Worm (Caenorhabditis elegans) whole organism, L4 larva: ENCODE results near the gene T28D9.16.

Source experiments
- F26F4.8 ChIP-seq: fragments of 200-800 bp; sonication (Bioruptor generic); conservative IDR thresholded peaks from 2 replicates; pipeline ENCODE4 v1.3.6; 2022; ENCODE audit warnings: missing genetic modification characterization, missing compliant biosample characterization
- F37D6.2 ChIP-seq: sonication (generic microtip); optimal IDR thresholded peaks from 2 replicates; lab custom pipeline; 2016; ENCODE audit warnings: mild to moderate bottlenecking, missing genetic modification characterization, missing compliant biosample characterization
- R02D3.7 ChIP-seq: fragments of 150-350 bp; sonication (generic microtip); optimal IDR thresholded peaks from 3 replicates; lab custom pipeline; 2014; ENCODE audit warnings: missing biosample characterization, missing genetic modification characterization
- T20F7.1 ChIP-seq: fragments of 200-800 bp; sonication (Bioruptor generic); optimal IDR thresholded peaks from 2 replicates; lab custom pipeline; 2018; ENCODE audit warnings: mild to moderate bottlenecking, missing genetic modification characterization, missing compliant biosample characterization
- T26A8.4 ChIP-seq: fragments of 200-800 bp; sonication (Bioruptor generic); IDR thresholded peaks from 2 replicates; pipeline ENCODE4 v1.3.6; 2022; ENCODE audit warnings: missing genetic modification characterization, missing compliant biosample characterization
- Y75B8A.6 ChIP-seq: fragments of 200-800 bp; sonication (Bioruptor generic); IDR thresholded peaks from 2 replicates; pipeline ENCODE4 v1.3.6; 2022; ENCODE audit warnings: missing genetic modification reagents, missing genetic modification characterization, missing compliant biosample characterization
- aha-1 ChIP-seq: fragments of 150-350 bp; peaks from one replicate; lab custom pipeline; 2014; ENCODE audit warnings: missing biosample characterization, missing genetic modification characterization
- aly-2 ChIP-seq: sonication (generic microtip); optimal IDR thresholded peaks from 2 replicates; lab custom pipeline; 2018; ENCODE audit warnings: missing biosample characterization, missing genetic modification characterization
- ceh-20 ChIP-seq: fragments of 200-800 bp; sonication (Bioruptor generic); IDR thresholded peaks from 2 replicates; pipeline ENCODE4 v1.3.6; 2022; ENCODE audit warnings: missing genetic modification reagents, missing genetic modification characterization, missing compliant biosample characterization
- ceh-28 ChIP-seq: fragments of 150-350 bp; optimal IDR thresholded peaks from 2 replicates; lab custom pipeline; 2014; ENCODE audit warnings: missing biosample characterization, missing genetic modification reagents, missing genetic modification characterization
- ceh-32 ChIP-seq: sonication (generic microtip); optimal IDR thresholded peaks from 2 replicates; lab custom pipeline; 2016; ENCODE audit warnings: mild to moderate bottlenecking, missing genetic modification characterization, missing compliant biosample characterization; ENCODE audit not compliant: poor library complexity
- ceh-82 ChIP-seq: sonication (generic microtip); optimal IDR thresholded peaks from 2 replicates; lab custom pipeline; 2017; ENCODE audit warnings: missing biosample characterization, missing genetic modification characterization
- daf-12 ChIP-seq: fragments of 150-350 bp; optimal IDR thresholded peaks from 2 replicates; lab custom pipeline; 2014; ENCODE audit warnings: missing biosample characterization, missing genetic modification reagents, missing genetic modification characterization
- duxl-1 ChIP-seq: sonication (generic microtip); optimal IDR thresholded peaks from 2 replicates; lab custom pipeline; 2016; ENCODE audit warnings: mild to moderate bottlenecking, missing genetic modification characterization, moderate library complexity, missing compliant biosample characterization; ENCODE audit not compliant: poor library complexity
- dve-1 ChIP-seq: sonication (generic microtip); optimal IDR thresholded peaks from 2 replicates; lab custom pipeline; 2017; ENCODE audit warnings: antibody characterized with exemption, mild to moderate bottlenecking, missing genetic modification characterization, missing compliant biosample characterization; ENCODE audit not compliant: insufficient read depth
- fos-1 ChIP-seq: fragments of 150-350 bp; optimal IDR thresholded peaks from 2 replicates; lab custom pipeline; 2014; ENCODE audit warnings: missing biosample characterization, missing genetic modification characterization
- hif-1 ChIP-seq, 2 experiments: sonication (generic microtip); optimal IDR thresholded peaks; 2 replicates each; lab custom pipeline; 2016 to 2017; ENCODE audit warnings: missing compliant biosample characterization in 2 of 2, missing genetic modification characterization in 2 of 2, missing genetic modification reagents in 2 of 2, missing genotype in 2 of 2, mild to moderate bottlenecking in 1 of 2
- hlh-30 ChIP-seq: sonication (generic microtip); optimal IDR thresholded peaks from 2 replicates; lab custom pipeline; 2017; ENCODE audit warnings: antibody characterized with exemption, mild to moderate bottlenecking, missing genetic modification characterization, missing compliant biosample characterization; ENCODE audit not compliant: insufficient read depth
- jun-1 ChIP-seq: fragments of 150-350 bp; optimal IDR thresholded peaks from 2 replicates; lab custom pipeline; 2014; ENCODE audit warnings: missing biosample characterization, missing genetic modification reagents, missing genetic modification characterization
- lim-7 ChIP-seq: fragments of 200-800 bp; sonication (Bioruptor generic); IDR thresholded peaks from 2 replicates; pipeline ENCODE4 v1.3.6; 2022; ENCODE audit warnings: missing genetic modification characterization, missing compliant biosample characterization
- lin-1 ChIP-seq: fragments of 200-800 bp; sonication (Bioruptor generic); IDR thresholded peaks from 2 replicates; pipeline ENCODE4 v1.3.6; 2022; ENCODE audit warnings: missing genetic modification reagents, missing genetic modification characterization, missing compliant biosample characterization
- lin-15B ChIP-seq: fragments of 150-350 bp; sonication (generic microtip); optimal IDR thresholded peaks from 3 replicates; lab custom pipeline; 2014; ENCODE audit warnings: missing biosample characterization, missing genetic modification characterization
- lin-38 ChIP-seq: fragments of 200-800 bp; sonication (Bioruptor generic); IDR thresholded peaks from 2 replicates; pipeline ENCODE4 v1.3.6; 2022; ENCODE audit warnings: missing genetic modification reagents, missing genetic modification characterization, missing compliant biosample characterization
- lir-3 ChIP-seq: sonication (generic microtip); optimal IDR thresholded peaks from 2 replicates; lab custom pipeline; 2016; ENCODE audit warnings: mild to moderate bottlenecking, missing genetic modification characterization, missing compliant biosample characterization
- lsy-2 ChIP-seq, 2 experiments: fragments of 150-350 bp in 1 of 2; sonication (generic microtip) in 1 of 2; optimal IDR thresholded peaks; 2 replicates each; lab custom pipeline; 2014 to 2017; ENCODE audit warnings: missing biosample characterization in 2 of 2, missing genetic modification characterization in 2 of 2
- mdt-29 ChIP-seq: fragments of 200-800 bp; sonication (Bioruptor generic); IDR thresholded peaks from 2 replicates; pipeline ENCODE4 v1.3.6; 2022; ENCODE audit warnings: missing genetic modification reagents, missing genetic modification characterization, missing compliant biosample characterization
- mep-1 ChIP-seq: fragments of 150-350 bp; sonication (generic microtip); optimal IDR thresholded peaks from 3 replicates; lab custom pipeline; 2014; ENCODE audit warnings: missing biosample characterization, missing genetic modification characterization
- mxl-2 ChIP-seq: fragments of 200-800 bp; sonication (Bioruptor generic); conservative IDR thresholded peaks from 2 replicates; pipeline ENCODE4 v1.3.6; 2022; ENCODE audit warnings: missing genetic modification reagents, missing genetic modification characterization, missing compliant biosample characterization
- nhr-111 ChIP-seq: fragments of 200-800 bp; sonication (Bioruptor generic); optimal IDR thresholded peaks from 2 replicates; lab custom pipeline; 2018; ENCODE audit warnings: mild to moderate bottlenecking, missing genetic modification characterization, missing compliant biosample characterization
- nhr-41 ChIP-seq: fragments of 200-800 bp; sonication (Bioruptor generic); IDR thresholded peaks from 2 replicates; pipeline ENCODE4 v1.3.6; 2022; ENCODE audit warnings: missing genetic modification reagents, missing genetic modification characterization, missing compliant biosample characterization
- nhr-42 ChIP-seq: fragments of 200-800 bp; sonication (Bioruptor generic); IDR thresholded peaks from 2 replicates; pipeline ENCODE4 v1.3.6; 2022; ENCODE audit warnings: missing genetic modification characterization, missing compliant biosample characterization
- nhr-48 ChIP-seq: sonication (generic microtip); optimal IDR thresholded peaks from 2 replicates; lab custom pipeline; 2016; ENCODE audit warnings: mild to moderate bottlenecking, missing genetic modification characterization, missing compliant biosample characterization
- nhr-76 ChIP-seq: fragments of 150-350 bp; optimal IDR thresholded peaks from 2 replicates; lab custom pipeline; 2014; ENCODE audit warnings: missing biosample characterization, missing genetic modification characterization
- pqm-1 ChIP-seq: sonication (generic microtip); optimal IDR thresholded peaks from 2 replicates; lab custom pipeline; 2017; ENCODE audit warnings: missing biosample characterization, missing genetic modification characterization
- saeg-2 ChIP-seq: fragments of 200-800 bp; sonication (Bioruptor generic); IDR thresholded peaks from 2 replicates; pipeline ENCODE4 v1.3.6; 2022; ENCODE audit warnings: missing genetic modification reagents, missing genetic modification characterization, missing compliant biosample characterization
- sdz-12 ChIP-seq: fragments of 200-800 bp; sonication (Bioruptor generic); optimal IDR thresholded peaks from 2 replicates; lab custom pipeline; 2018; ENCODE audit warnings: mild to moderate bottlenecking, missing genetic modification characterization, missing compliant biosample characterization
- set-16 ChIP-seq: fragments of 200-800 bp; sonication (Bioruptor generic); IDR thresholded peaks from 2 replicates; pipeline ENCODE4 v1.3.6; 2022; ENCODE audit warnings: missing genetic modification reagents, missing genetic modification characterization, missing compliant biosample characterization
- unc-39 ChIP-seq: sonication (generic microtip); optimal IDR thresholded peaks from 2 replicates; lab custom pipeline; 2017; ENCODE audit warnings: missing biosample characterization, missing genetic modification characterization
- unc-62 ChIP-seq, 3 experiments: fragments of 150-350 bp in 1 of 3; sonication (generic microtip); optimal IDR thresholded peaks in 2 of 3; peaks in 1 of 3; 1 replicate in 1 of 3; 2 replicates in 2 of 3; lab custom pipeline; 2014 to 2017; ENCODE audit warnings: missing biosample characterization in 3 of 3, missing genetic modification characterization in 3 of 3, missing genetic modification reagents in 3 of 3, missing genotype in 1 of 3
- vab-7 ChIP-seq: fragments of 200-800 bp; sonication (Bioruptor generic); IDR thresholded peaks from 2 replicates; pipeline ENCODE4 v1.3.6; 2022; ENCODE audit warnings: missing genetic modification reagents, missing genetic modification characterization, missing compliant biosample characterization
- zfp-2 ChIP-seq: sonication (generic microtip); optimal IDR thresholded peaks from 2 replicates; lab custom pipeline; 2016; ENCODE audit warnings: mild to moderate bottlenecking, missing genetic modification characterization, missing compliant biosample characterization
- zip-11 ChIP-seq: fragments of 200-800 bp; sonication (Bioruptor generic); IDR thresholded peaks from 2 replicates; pipeline ENCODE4 v1.3.6; 2022; ENCODE audit warnings: missing genetic modification characterization, missing compliant biosample characterization
- zip-2 ChIP-seq: fragments of 150-350 bp; optimal IDR thresholded peaks from 2 replicates; lab custom pipeline; 2014; ENCODE audit warnings: missing biosample characterization, missing genetic modification characterization
- ztf-7 ChIP-seq: fragments of 150-350 bp; optimal IDR thresholded peaks from 2 replicates; lab custom pipeline; 2014; ENCODE audit warnings: missing biosample characterization, missing genetic modification characterization

T28D9.16 gene

ce11 chrII:6475180-6475737, at the start of gene T28D9.16:
Gene T28D9.16 (plus strand): TSS chrII:6475687.
- TF ChIP-seq nhr-111 (GFP tag; lab: Kevin White, UChicago) (no peak), unc-62 (GFP tag; optimal IDR thresholded peaks at IDR 0.05 in 1 of 2; lab: Kevin White, UChicago) (peak in 1 of 2 experiments; percentile 91), unc-62 (tag; optimal IDR thresholded peaks at IDR 0.05; lab: Kevin White, UChicago) (no peak)

ce11 chrII:6425993-6426392, 49.5 kb upstream of the T28D9.16 start, which contains the start of gene col-75:
Gene col-75 (plus strand): TSS chrII:6426293.
- no peak for TF ChIP-seq lin-15B
- TF ChIP-seq unc-62 (GFP tag; optimal IDR thresholded peaks at IDR 0.05 in 1 of 2; lab: Kevin White, UChicago) = no peak
- TF ChIP-seq unc-62 (tag; optimal IDR thresholded peaks at IDR 0.05; lab: Kevin White, UChicago) = no peak
- TF ChIP-seq ceh-82 (tag; lab: Kevin White, UChicago) = no peak
- no peak for TF ChIP-seq F26F4.8 (GFP tag; lab: Robert Waterston, UW)
- TF ChIP-seq T20F7.1 (GFP tag; lab: Kevin White, UChicago) = no peak
- TF ChIP-seq zip-2 = no peak
- TF ChIP-seq ceh-32 (tag; lab: Kevin White, UChicago) = no peak
- no peak for TF ChIP-seq lsy-2 (tag; optimal IDR thresholded peaks at IDR 0.05; lab: Kevin White, UChicago)
- TF ChIP-seq pqm-1 (tag; lab: Kevin White, UChicago) = no peak
- TF ChIP-seq Y75B8A.6 = no peak
- no peak for TF ChIP-seq unc-39
- no peak for TF ChIP-seq jun-1 (tag; lab: Kevin White, UChicago)
- TF ChIP-seq lin-38 (GFP tag; lab: Robert Waterston, UW) = no peak
- no peak for TF ChIP-seq zfp-2 (tag; lab: Kevin White, UChicago)
- no peak for TF ChIP-seq T26A8.4
- TF ChIP-seq daf-12 (tag; lab: Kevin White, UChicago) = no peak
- no peak for TF ChIP-seq aly-2 (tag; lab: Kevin White, UChicago)
- TF ChIP-seq R02D3.7 (tag; lab: Kevin White, UChicago) = no peak
- no peak for TF ChIP-seq saeg-2
- TF ChIP-seq nhr-42 (GFP tag; lab: Robert Waterston, UW) = no peak

ce11 chrII:6436845-6437244, 38.6 kb upstream of the T28D9.16 start:
- no peak for TF ChIP-seq dve-1 (tag; lab: Kevin White, UChicago)
- TF ChIP-seq zip-11 (GFP tag; lab: Robert Waterston, UW) = no peak
- no peak for TF ChIP-seq mep-1
- peak; percentile 81 for TF ChIP-seq aha-1 (tag; lab: Kevin White, UChicago)
- no peak for TF ChIP-seq mdt-29 (GFP tag; lab: Robert Waterston, UW)
- TF ChIP-seq hlh-30 (tag; lab: Kevin White, UChicago) = no peak
- TF ChIP-seq fos-1 (tag; lab: Kevin White, UChicago) = no peak
- TF ChIP-seq ceh-20 (GFP tag; lab: Robert Waterston, UW) = no peak

ce11 chrII:6441128-6441527, 34.4 kb upstream of the T28D9.16 start, which contains the start of gene cutl-16:
Gene cutl-16 (plus strand): TSS chrII:6441428.
- no peak for TF ChIP-seq lsy-2 (tag; optimal IDR thresholded peaks at IDR 0.05; lab: Kevin White, UChicago)
- no peak for TF ChIP-seq ztf-7
- no peak for TF ChIP-seq vab-7 (GFP tag; lab: Robert Waterston, UW)
- TF ChIP-seq hif-1 (tag; optimal IDR thresholded peaks at IDR 0.05; lab: Kevin White, UChicago) = no peak
- no peak for TF ChIP-seq nhr-111 (GFP tag; lab: Kevin White, UChicago)
- TF ChIP-seq sdz-12 = no peak
- no peak for TF ChIP-seq duxl-1 (tag; lab: Kevin White, UChicago)
- TF ChIP-seq ceh-82 (tag; lab: Kevin White, UChicago) = no peak
- no peak for TF ChIP-seq lim-7 (GFP tag; lab: Robert Waterston, UW)
- TF ChIP-seq lin-1 (GFP tag; lab: Robert Waterston, UW) = no peak
- TF ChIP-seq nhr-48 (tag; lab: Kevin White, UChicago) = no peak
- TF ChIP-seq lir-3 (tag; lab: Kevin White, UChicago) = no peak
- no peak for TF ChIP-seq F37D6.2 (tag; lab: Kevin White, UChicago)
- no peak for TF ChIP-seq ceh-28 (tag; lab: Kevin White, UChicago)
- TF ChIP-seq mep-1 = no peak
- TF ChIP-seq set-16 (GFP tag; lab: Robert Waterston, UW) = no peak
- no peak for TF ChIP-seq nhr-41
- TF ChIP-seq mxl-2 (GFP tag; lab: Robert Waterston, UW) = no peak
- TF ChIP-seq nhr-76 (tag; lab: Kevin White, UChicago) = no peak
